Fruit fly (Drosophila melanogaster): ENCODE results near the gene CG7772.

The CG7772 gene

DNA sequence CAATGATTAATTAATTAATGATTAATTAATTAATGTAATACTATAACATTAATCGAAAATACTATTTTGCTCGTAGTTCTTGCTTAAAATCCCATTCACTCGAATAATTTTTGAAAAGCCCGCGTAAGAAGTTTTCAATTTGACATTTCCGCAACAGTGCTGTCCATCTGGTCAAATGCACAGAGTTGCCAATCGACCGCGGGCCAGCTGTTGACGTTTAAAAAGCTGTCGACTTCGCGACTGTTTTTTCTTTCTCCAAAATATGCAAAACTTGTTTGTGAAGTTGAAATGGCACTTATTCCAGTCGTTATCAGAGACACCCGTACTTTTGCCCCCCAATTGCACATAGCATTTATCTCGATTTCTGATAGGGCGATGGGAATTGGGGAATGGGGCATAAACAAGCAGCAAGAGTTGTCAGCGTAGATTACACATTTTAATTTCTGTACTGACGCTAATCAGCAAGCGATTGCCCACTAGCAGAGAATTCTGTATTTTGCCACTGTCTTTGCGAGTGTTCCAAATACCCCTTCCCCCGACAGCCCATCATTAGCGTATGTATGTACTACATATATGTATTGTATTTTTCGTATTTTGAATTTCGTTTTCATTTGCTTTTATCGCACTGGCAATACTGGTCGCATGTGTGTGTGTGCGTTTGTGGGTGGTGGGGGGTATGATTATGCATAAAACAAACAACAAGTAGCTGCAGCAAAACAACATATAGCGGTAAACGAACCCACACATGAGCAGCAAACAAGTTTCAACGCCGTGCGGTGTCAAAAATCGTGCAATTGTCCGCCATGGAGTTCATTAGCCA lies 50.4 kb downstream of the CG7772 start, which contains the start of gene Srx (continued):
- TF ChIP-seq CG9817 (tag; optimal IDR thresholded peaks at IDR 0.05) (peak; percentile 54), CG15601 (tag; optimal IDR thresholded peaks at IDR 0.05) (no peak), CG2889 (GFP tag; IDR thresholded peaks at IDR 0.05) (no peak), repo (GFP tag; optimal IDR thresholded peaks at IDR 0.05) (no peak), so (GFP tag; IDR thresholded peaks at IDR 0.05) (0 out of 3 replicates have a peak, but pooled peaks have one; percentile 35), cg (GFP tag; optimal IDR thresholded peaks at IDR 0.05) (peak; percentile 69), CG7987 (GFP tag; optimal IDR thresholded peaks at IDR 0.05) (no peak), trem (tag; optimal IDR thresholded peaks at IDR 0.05) (peak; percentile 66), CG2678 (tag; optimal IDR thresholded peaks at IDR 0.05) (peak; percentile 50), CG18599 (GFP tag; optimal IDR thresholded peaks at IDR 0.05) (peak; percentile 60), CG5180 (GFP tag; optimal IDR thresholded peaks at IDR 0.05) (no peak), Kr (GFP tag; optimal IDR thresholded peaks at IDR 0.05) (no peak), zfh2 (GFP tag; optimal IDR thresholded peaks at IDR 0.05) (peak; percentile 12), Chrac-16 (GFP tag; optimal IDR thresholded peaks at IDR 0.05) (no peak), CG1024 (GFP tag; IDR thresholded peaks at IDR 0.05) (no peak), Pdp1 (GFP tag; optimal IDR thresholded peaks at IDR 0.05) (peak; percentile 26 to 72), CG4617 (GFP tag; optimal IDR thresholded peaks at IDR 0.05; ENCODE audit: borderline replicate concordance) (no peak), CG8924 (tag; optimal IDR thresholded peaks at IDR 0.05) (no peak), her (GFP tag; optimal IDR thresholded peaks at IDR 0.05) (no peak), CG14710 (tag; optimal IDR thresholded peaks at IDR 0.05) (peak; percentile 35), CG13424 (tag; optimal IDR thresholded peaks at IDR 0.05) (peak; percentile 44), insv (GFP tag; optimal IDR thresholded peaks at IDR 0.05) (peak in 1 of 2 experiments; percentile 4), Mad (GFP tag; optimal IDR thresholded peaks at IDR 0.05) (no peak), CG14441 (GFP tag; IDR thresholded peaks at IDR 0.05) (0 out of 2 replicates have a peak, but pooled peaks have one; percentile 33), CoRest (tag; optimal IDR thresholded peaks at IDR 0.05) (peak; percentile 41), ERR (GFP tag; optimal IDR thresholded peaks at IDR 0.05) (no peak), CG15514 (GFP tag; optimal IDR thresholded peaks at IDR 0.05) (peak; percentile 48), maf-S (GFP tag; optimal IDR thresholded peaks at IDR 0.05) (no peak), CG11696 (GFP tag; IDR thresholded peaks at IDR 0.05) (no peak), CG31224 (GFP tag; IDR thresholded peaks at IDR 0.05) (no peak), dimm (GFP tag; IDR thresholded peaks at IDR 0.05) (no peak), yki (optimal IDR thresholded peaks at IDR 0.05) (no peak), CG14667 (GFP tag; IDR thresholded peaks at IDR 0.05) (no peak), sr (GFP tag; IDR thresholded peaks at IDR 0.05) (no peak), gro (GFP tag; optimal IDR thresholded peaks at IDR 0.05) (peak; percentile 0), CG4820 (GFP tag; optimal IDR thresholded peaks at IDR 0.05) (no peak), H15 (GFP tag; IDR thresholded peaks at IDR 0.05) (no peak), Dref (GFP tag; IDR thresholded peaks at IDR 0.05) (peak; percentile 35; the same call in 1 of the 2 replicates), org-1 (GFP tag; optimal IDR thresholded peaks at IDR 0.05) (peak; percentile 24), mirr (GFP tag; optimal IDR thresholded peaks at IDR 0.05) (peak; percentile 51), CG31388 (GFP tag; optimal IDR thresholded peaks at IDR 0.05) (no peak), vfl (GFP tag; optimal IDR thresholded peaks at IDR 0.05) (no peak), CG34224 (GFP tag; IDR thresholded peaks at IDR 0.05; ENCODE audit: partially characterized antibody) (no peak), CG34376 (GFP tag; optimal IDR thresholded peaks at IDR 0.05) (peak; percentile 79), HLH3B (GFP tag; IDR thresholded peaks at IDR 0.05) (no peak), CG9609 (GFP tag; optimal IDR thresholded peaks at IDR 0.05) (peak; percentile 11), ara (GFP tag; IDR thresholded peaks at IDR 0.05) (no peak), CG2120 (GFP tag; optimal IDR thresholded peaks at IDR 0.05) (peak; percentile 30), Ets65A (GFP tag) (peak; percentile 68)

All from whole organism, embryonic.